Worm (Caenorhabditis elegans) whole organism, L4/young adult: Measurements from ENCODE around the gene arrd-18.

Source experiments
- W03F9.2 ChIP-seq: fragments of 150-350 bp; optimal IDR thresholded peaks from 2 replicates; lab custom pipeline; 2014; ENCODE audit warnings: missing biosample characterization, missing genetic modification characterization
- dao-5 ChIP-seq: sonication (generic microtip); optimal IDR thresholded peaks from 2 replicates; lab custom pipeline; 2016; ENCODE audit warnings: missing genotype, missing genetic modification characterization, moderate library complexity, missing compliant biosample characterization
- him-1 ChIP-seq: sonication (generic microtip); optimal IDR thresholded peaks from 2 replicates; lab custom pipeline; 2016; ENCODE audit warnings: missing genotype, missing genetic modification reagents, missing genetic modification characterization, missing compliant biosample characterization

Gene arrd-18

DNA sequence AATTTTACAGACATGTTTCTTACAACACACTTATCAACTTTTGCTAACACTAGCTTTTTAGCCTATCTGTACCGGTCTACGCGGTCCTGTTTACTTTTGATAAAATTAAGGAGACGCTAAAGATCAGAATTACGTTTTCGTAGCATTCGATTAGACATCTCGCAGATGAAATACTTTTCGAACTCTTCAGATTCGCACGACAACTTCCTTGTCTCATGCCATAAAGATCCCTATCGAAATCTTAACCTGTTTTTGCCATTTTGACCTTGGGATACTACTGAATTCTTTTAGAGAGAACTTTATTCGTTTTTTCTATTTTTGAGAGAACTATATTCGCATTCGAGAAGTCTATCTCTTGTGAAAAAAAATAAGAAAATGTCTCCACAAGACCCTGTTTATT is 21.4 kb upstream of the arrd-18 start, which contains the start of gene C17B7.5:
Gene C17B7.5 (plus strand): TSS at position 301 of the 400 bp plus-strand sequence.
- no peak for TF ChIP-seq W03F9.2
- TF ChIP-seq him-1, result no peak
- TF ChIP-seq dao-5 (tag; lab: Kevin White, UChicago), result no peak

DNA sequence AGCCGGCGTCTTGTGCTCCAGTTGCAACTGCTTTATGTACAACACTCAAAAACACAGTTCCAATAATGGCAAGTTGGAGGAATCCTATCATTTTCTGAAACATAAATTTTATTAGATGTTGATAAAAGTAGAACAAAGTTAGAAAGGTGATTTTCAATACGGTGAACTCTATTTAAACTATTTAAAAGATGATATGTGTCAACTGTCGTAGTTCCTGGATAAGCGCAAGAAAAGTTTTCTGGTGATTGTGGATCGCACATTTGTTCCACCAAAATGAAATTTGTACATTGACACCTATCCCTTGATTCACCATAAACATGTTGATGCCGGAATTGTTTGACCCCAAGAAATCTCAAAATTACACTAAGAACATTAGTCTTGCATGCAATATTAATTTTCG is 20.1 kb upstream of the arrd-18 start, which contains the start of gene C17B7.9:
Gene C17B7.9 (minus strand): TSS at position 101 of the 400 bp plus-strand sequence.
- no peak for TF ChIP-seq W03F9.2
- TF ChIP-seq him-1, result no peak
- TF ChIP-seq dao-5 (tag; lab: Kevin White, UChicago), result no peak

DNA sequence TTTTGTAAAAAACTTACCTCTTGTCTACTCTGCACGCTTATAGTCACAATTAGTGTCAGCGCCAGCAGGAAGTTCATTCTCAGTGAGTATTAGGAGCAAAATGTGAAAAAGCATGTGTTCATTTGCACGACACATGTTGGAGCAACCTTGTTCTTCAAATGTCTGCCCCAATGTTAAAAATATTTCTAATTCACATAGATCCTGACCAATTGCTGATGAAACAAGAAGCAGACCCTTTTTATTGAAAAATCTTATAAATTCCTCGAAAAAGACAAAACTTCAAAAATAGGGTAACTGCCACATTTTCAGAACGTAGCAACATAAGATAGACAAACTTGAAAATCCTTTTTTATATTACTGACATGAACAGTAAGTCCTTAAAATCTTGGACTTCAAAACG is 12.3 kb upstream of the arrd-18 start, which contains the start of gene C17B7.8:
Gene C17B7.8 (minus strand): TSS at position 101 of the 400 bp plus-strand sequence.
- TF ChIP-seq dao-5 (tag; lab: Kevin White, UChicago) (no peak), W03F9.2 (no peak), him-1 (no peak)

ce11 chrV:3320432-3320831 is 8.5 kb upstream of the arrd-18 start, which contains the start of gene C17B7.14:
C17B7.14 (minus strand) TSS chrV:3320532.
- TF ChIP-seq him-1 (no peak), W03F9.2 (no peak), dao-5 (tag; lab: Kevin White, UChicago) (no peak)

DNA sequence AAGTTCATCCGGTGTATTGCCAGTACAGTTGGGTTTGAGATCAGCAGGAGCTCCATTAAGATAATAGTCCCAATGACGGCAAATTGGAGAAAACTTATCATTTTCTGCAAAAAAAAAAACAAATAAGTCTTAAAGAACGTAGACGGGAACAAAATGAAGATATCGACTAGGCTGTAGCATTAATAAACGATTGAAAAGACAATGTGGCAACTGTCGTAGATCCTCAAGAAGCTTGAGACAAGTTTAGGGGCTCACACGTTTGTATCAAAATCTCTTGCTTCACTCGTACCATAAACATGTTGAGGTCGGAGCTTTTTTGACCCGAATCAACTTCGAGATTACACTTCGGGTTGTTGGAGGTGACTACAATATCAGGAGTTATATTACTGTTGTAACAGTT is 8.1 kb upstream of the arrd-18 start, which contains the start of gene F35F10.14:
Gene F35F10.14 (minus strand): TSS at position 101 of the 400 bp plus-strand sequence.
- TF ChIP-seq him-1, result no peak

ce11 chrV:3318975-3319374 is 7.1 kb upstream of the arrd-18 start, which contains the start of gene F35F10.13:
F35F10.13 (minus strand) TSS chrV:3319075.
- TF ChIP-seq dao-5 (tag; lab: Kevin White, UChicago), result no peak
- TF ChIP-seq W03F9.2, result no peak
- no peak for TF ChIP-seq him-1

DNA sequence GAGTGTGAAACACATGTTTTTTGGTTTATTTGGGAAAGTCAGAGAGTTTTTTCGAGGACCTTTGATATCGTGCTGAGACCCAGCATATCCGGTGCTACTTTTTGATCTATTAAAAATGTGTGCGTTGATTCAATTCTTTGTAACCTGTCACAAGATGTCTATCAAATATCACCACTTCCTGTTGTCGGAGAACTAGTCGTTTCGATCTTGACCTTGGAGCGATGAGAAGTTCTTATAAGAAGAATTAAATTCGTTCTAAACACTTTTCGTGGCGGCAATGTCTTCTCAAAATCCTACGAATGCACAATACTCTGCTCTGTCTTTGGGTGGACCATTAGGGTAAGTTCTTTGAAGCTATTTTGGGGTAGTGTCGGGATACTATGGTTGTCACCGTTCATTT is 4.2 kb upstream of the arrd-18 start, which contains the start of gene F35F10.1:
Gene F35F10.1 (plus strand): TSS at position 200 of the 400 bp plus-strand sequence.
- TF ChIP-seq him-1, result no peak
- TF ChIP-seq W03F9.2, result no peak
- no peak for TF ChIP-seq dao-5 (tag; lab: Kevin White, UChicago)

- TF ChIP-seq W03F9.2, result peak; percentile 16
- TF ChIP-seq dao-5 (tag; lab: Kevin White, UChicago), result no peak
- TF ChIP-seq him-1, result peak; percentile 18
Measured at ce11 chrV:3315308-3315707, 3.4 kb upstream of the arrd-18 start, which contains the start of gene arrd-19. arrd-19 (minus strand) TSS chrV:3315516.

- no peak for TF ChIP-seq dao-5 (tag; lab: Kevin White, UChicago)
- no peak for TF ChIP-seq him-1
- no peak for TF ChIP-seq W03F9.2
Measured at ce11 chrV:3308169-3308568, 3.7 kb downstream of the arrd-18 start, which contains the start of gene srbc-3. srbc-3 (plus strand) TSS chrV:3308469.

ce11 chrV:3301898-3302297 is 10.0 kb downstream of the arrd-18 start, which contains the start of gene srbc-1:
srbc-1 (minus strand) TSS chrV:3301998.
- TF ChIP-seq dao-5 (tag; lab: Kevin White, UChicago) (no peak), him-1 (no peak), W03F9.2 (no peak)

ce11 chrV:3299437-3299836 is 12.5 kb downstream of the arrd-18 start:
- TF ChIP-seq W03F9.2 (no peak), him-1 (no peak), dao-5 (tag; lab: Kevin White, UChicago) (no peak)

- TF ChIP-seq him-1 (no peak), dao-5 (tag; lab: Kevin White, UChicago) (no peak), W03F9.2 (no peak)
Measured at ce11 chrV:3297764-3298163, 14.2 kb downstream of the arrd-18 start, which contains the start of gene srx-122. srx-122 (minus strand) TSS chrV:3297864.

DNA sequence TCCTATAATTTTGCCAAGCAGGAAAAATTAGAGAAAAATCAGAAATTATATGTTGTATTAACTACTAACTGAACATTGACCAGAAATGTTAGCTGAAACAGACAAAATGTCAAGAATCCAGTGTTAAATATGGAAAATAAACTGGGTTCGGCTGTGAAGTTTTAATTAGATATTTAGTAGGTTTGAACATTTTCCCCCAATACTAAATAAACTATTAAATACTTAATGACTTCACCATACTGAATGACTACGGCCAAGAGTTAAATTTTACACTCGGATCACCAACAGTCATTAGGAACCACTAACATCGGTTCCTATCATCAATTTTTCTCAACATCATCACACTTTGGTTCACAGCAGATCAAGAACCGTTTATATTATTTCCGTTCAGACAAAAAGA is 16.5 kb downstream of the arrd-18 start:
- TF ChIP-seq dao-5 (tag; lab: Kevin White, UChicago) (no peak), W03F9.2 (no peak), him-1 (no peak)

- no peak for TF ChIP-seq dao-5 (tag; lab: Kevin White, UChicago)
Measured at ce11 chrV:3289267-3289666, 22.6 kb downstream of the arrd-18 start, which contains the start of gene F35F10.6. F35F10.6 (minus strand) TSS chrV:3289367.

DNA sequence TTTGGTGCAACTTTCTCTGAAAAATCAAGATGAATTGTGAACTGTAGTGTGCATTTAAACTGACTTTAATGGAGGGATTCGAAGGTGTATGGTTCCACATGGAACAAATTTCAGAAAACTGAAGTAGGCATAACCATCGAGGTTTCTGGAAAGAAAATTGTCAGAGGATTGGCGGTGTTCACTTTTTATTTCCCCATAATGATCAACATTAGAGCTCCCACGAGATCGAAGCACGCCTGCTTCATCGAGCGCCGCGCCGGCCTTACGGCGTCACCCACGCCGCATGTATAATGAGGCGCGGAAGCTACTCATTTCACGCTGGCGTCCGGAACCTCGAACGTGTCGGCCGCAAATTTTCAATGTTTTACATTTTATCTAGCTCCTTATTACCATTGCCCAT is 23.8 kb downstream of the arrd-18 start:
- TF ChIP-seq him-1 (no peak), dao-5 (tag; lab: Kevin White, UChicago) (no peak), W03F9.2 (no peak)

DNA sequence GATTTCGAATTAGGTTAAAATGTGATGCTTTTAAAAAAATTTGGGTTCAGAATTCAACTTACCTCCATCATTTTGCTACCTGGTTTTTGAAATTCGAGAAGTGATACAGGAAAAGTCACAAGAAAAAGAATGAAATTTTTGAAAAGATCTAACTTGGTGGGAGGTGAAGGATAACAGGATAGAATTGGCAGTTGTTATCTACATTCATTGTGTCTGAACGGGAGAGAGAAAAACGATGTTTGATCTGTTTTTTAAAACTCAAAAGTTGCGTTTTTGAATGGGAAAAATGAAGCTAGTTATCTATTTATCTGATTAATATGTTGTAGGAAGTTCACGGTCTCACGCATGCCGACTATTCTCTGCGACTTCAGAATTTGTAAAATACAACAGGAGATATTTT is 24.6 kb downstream of the arrd-18 start, which contains the start of gene F35F10.7:
Gene F35F10.7 (minus strand): TSS at position 101 of the 400 bp plus-strand sequence.
- TF ChIP-seq dao-5 (tag; lab: Kevin White, UChicago) (no peak), him-1 (no peak), W03F9.2 (no peak)
